Worm (Caenorhabditis elegans): ENCODE measurements around the gene K08E5.6.
A peak's percentile ranks its signal among the peaks of the same experiment; 100 is the strongest.

Gene K08E5.6

DNA sequence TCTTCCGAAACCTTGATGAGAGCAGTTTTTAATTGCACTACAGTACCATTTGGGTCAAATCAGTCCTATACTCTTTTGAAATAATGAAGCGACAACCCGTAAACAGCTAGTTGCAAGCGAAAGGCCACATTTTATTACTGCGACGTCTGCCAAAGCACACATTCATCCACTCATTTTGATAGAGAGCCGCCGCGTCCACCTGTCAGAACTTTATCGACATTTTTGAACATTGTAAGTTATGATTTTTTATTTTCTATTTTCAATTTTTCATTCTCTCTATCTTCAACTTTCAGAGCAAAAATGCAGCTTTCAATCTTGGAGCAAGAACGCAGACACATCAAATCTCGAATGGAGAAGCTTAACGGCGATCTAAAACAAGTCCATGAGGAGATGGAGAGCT is at the start of gene K08E5.6:
Gene K08E5.6, plus strand, starts transcription at position 301 of the 400 bp plus-strand sequence.
- TF ChIP-seq dao-5 (tag; optimal IDR thresholded peaks at IDR 0.05) (no peak), W03F9.2 (tag; optimal IDR thresholded peaks at IDR 0.05) (no peak), him-1 (tag; optimal IDR thresholded peaks at IDR 0.05) (no peak)

- TF ChIP-seq dao-5 (tag; optimal IDR thresholded peaks at IDR 0.05) (no peak), him-1 (tag; optimal IDR thresholded peaks at IDR 0.05) (no peak), W03F9.2 (tag; optimal IDR thresholded peaks at IDR 0.05) (no peak)
These were observed 47.7 kb upstream of the K08E5.6 start for ce11 chrIII:10093093-10093492.

- TF ChIP-seq him-1 (tag; optimal IDR thresholded peaks at IDR 0.05) (no peak), dao-5 (tag; optimal IDR thresholded peaks at IDR 0.05) (no peak), W03F9.2 (tag; optimal IDR thresholded peaks at IDR 0.05) (no peak)
These were observed 46.3 kb upstream of the K08E5.6 start for ce11 chrIII:10094538-10094937.

- TF ChIP-seq W03F9.2 (tag; optimal IDR thresholded peaks at IDR 0.05) (no peak), him-1 (tag; optimal IDR thresholded peaks at IDR 0.05) (no peak), dao-5 (tag; optimal IDR thresholded peaks at IDR 0.05) (no peak)
These were observed 45.5 kb upstream of the K08E5.6 start for ce11 chrIII:10095377-10095776.

- TF ChIP-seq W03F9.2 (tag; optimal IDR thresholded peaks at IDR 0.05) (peak; percentile 66), him-1 (tag; optimal IDR thresholded peaks at IDR 0.05) (peak; percentile 39), dao-5 (tag; optimal IDR thresholded peaks at IDR 0.05) (no peak)
These were observed 44.3 kb upstream of the K08E5.6 start for ce11 chrIII:10096525-10096972.

ce11 chrIII:10097981-10098380 is 42.9 kb upstream of the K08E5.6 start, which contains the start of gene spop-1:
spop-1 (minus strand) TSS chrIII:10098081.
- TF ChIP-seq dao-5 (tag; optimal IDR thresholded peaks at IDR 0.05) (no peak), W03F9.2 (tag; optimal IDR thresholded peaks at IDR 0.05) (no peak), him-1 (tag; optimal IDR thresholded peaks at IDR 0.05) (no peak)

ce11 chrIII:10101352-10101751 is 39.5 kb upstream of the K08E5.6 start, which contains the start of gene kel-10:
kel-10 (minus strand) TSS chrIII:10101452.
- TF ChIP-seq W03F9.2 (tag; optimal IDR thresholded peaks at IDR 0.05) (no peak), dao-5 (tag; optimal IDR thresholded peaks at IDR 0.05) (no peak), him-1 (tag; optimal IDR thresholded peaks at IDR 0.05) (no peak)

- TF ChIP-seq W03F9.2 (tag; optimal IDR thresholded peaks at IDR 0.05) (no peak), him-1 (tag; optimal IDR thresholded peaks at IDR 0.05) (no peak), dao-5 (tag; optimal IDR thresholded peaks at IDR 0.05) (no peak)
These were observed 34.4 kb upstream of the K08E5.6 start, which contains the start of gene srt-55 for ce11 chrIII:10106390-10106789. srt-55 (minus strand) TSS chrIII:10106490.

- TF ChIP-seq W03F9.2 (tag; optimal IDR thresholded peaks at IDR 0.05) = no peak
- TF ChIP-seq him-1 (tag; optimal IDR thresholded peaks at IDR 0.05) = no peak
- no peak for TF ChIP-seq dao-5 (tag; optimal IDR thresholded peaks at IDR 0.05)
These were observed 31.8 kb upstream of the K08E5.6 start, which contains the start of gene T16H12.9 for ce11 chrIII:10108995-10109394. T16H12.9 (plus strand) TSS chrIII:10109295.

- no peak for TF ChIP-seq W03F9.2 (tag; optimal IDR thresholded peaks at IDR 0.05)
- TF ChIP-seq dao-5 (tag; optimal IDR thresholded peaks at IDR 0.05) = no peak
- TF ChIP-seq him-1 (tag; optimal IDR thresholded peaks at IDR 0.05) = no peak
These were observed 27.9 kb upstream of the K08E5.6 start, which contains the start of gene vps-29 for ce11 chrIII:10112958-10113357. vps-29 (minus strand) TSS chrIII:10113058.

DNA sequence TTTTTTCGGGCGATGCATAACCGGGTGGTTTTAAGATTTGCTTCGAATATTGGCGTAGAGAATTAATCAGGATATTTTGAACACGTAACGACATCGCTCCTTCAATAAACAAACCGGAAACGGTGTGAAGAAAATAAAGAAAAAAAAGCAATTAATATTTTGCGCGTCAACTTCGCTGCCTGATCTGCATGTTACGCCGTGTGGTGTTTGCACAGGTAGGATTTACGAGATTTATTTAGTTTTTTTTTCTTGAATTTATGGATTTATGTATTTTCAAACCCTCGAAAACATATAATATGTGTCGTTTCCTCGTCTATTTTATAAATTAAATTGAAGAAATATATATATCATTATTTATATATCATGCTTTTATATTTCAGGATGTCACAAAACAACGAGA is 26.2 kb upstream of the K08E5.6 start, which contains the start of the genes ZK1128.1 and mett-10:
Gene ZK1128.1, minus strand, starts transcription at position 99 of the 400 bp plus-strand sequence.
Gene mett-10, plus strand, starts transcription at position 375 of the 400 bp plus-strand sequence.
- TF ChIP-seq dao-5 (tag; optimal IDR thresholded peaks at IDR 0.05) (no peak), him-1 (tag; optimal IDR thresholded peaks at IDR 0.05) (no peak), W03F9.2 (tag; optimal IDR thresholded peaks at IDR 0.05) (no peak)

DNA sequence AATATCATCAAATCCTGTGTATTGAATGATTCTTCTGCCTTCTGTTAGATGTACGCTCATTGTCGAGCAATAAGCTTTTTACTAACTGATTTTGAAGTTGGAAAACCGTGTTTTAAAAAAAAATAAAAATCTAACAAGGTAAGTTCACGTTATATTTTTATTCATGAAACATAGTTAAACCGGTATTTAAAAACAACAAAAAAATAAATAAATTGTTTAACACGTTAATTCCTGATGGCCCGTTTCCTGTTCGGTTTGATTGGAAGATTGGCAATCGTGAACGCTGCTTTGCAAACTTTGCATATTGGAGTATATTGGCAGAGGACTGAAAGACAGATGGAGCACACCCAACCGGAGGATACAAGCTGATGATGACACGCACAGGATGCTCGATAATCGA is 22.0 kb upstream of the K08E5.6 start, which contains the start of gene ZK1128.3:
Gene ZK1128.3, minus strand, starts transcription at position 101 of the 400 bp plus-strand sequence.
- TF ChIP-seq him-1 (tag; optimal IDR thresholded peaks at IDR 0.05) = no peak
- TF ChIP-seq W03F9.2 (tag; optimal IDR thresholded peaks at IDR 0.05) = no peak
- no peak for TF ChIP-seq dao-5 (tag; optimal IDR thresholded peaks at IDR 0.05)

DNA sequence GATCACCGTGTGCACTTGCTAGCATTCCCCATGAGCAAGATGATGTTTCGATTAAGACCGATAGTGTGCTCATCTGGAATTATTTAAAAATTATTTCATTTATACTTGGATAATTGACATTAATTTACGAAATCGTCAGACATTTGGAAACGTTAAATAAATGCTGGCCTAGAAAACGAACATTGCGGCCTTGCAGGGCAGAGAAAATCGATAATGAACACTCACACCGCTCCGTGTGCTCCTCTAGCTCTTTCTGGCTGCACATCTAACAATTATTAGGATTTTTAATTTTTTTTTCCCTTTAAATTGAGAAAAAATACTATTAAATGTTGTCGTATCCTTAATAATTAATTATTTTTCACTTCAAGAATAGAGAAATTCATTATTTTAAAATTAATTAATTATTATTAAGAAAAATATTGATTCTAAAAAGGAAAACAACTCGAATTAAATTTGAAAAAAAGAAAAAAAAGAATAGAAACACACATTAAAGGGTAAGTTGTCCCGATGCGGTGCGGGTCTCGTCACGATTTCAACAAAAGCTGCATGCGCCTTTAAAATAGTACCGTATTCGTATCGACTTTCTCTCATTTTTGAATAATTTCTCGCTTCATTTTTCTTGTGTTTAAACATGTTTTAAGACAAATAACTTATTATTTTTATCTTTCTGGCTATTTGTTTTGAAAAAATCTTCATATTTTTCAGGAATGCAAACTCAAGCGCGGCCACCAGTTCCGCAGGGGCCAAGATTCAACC is 20.6 kb upstream of the K08E5.6 start, which contains the start of the genes gtf-2H3 and ham-3:
Gene gtf-2H3, minus strand, starts transcription at position 73 of the 756 bp plus-strand sequence.
Gene ham-3, plus strand, starts transcription at position 706 of the 756 bp plus-strand sequence.
- TF ChIP-seq dao-5 (tag; optimal IDR thresholded peaks at IDR 0.05) (no peak), W03F9.2 (tag; optimal IDR thresholded peaks at IDR 0.05) (peak; percentile 24)
